Worm (Caenorhabditis elegans) whole organism, mixed stage, embryonic: ENCODE data around the gene Y43F8C.6.
A peak's percentile ranks its signal among the peaks of the same experiment; 100 is the strongest.

ENCODE experiments used
- M03D4.4 ChIP-seq: sonication (generic microtip); optimal IDR thresholded peaks from 2 replicates; lab custom pipeline; 2017; ENCODE audit warnings: mild to moderate bottlenecking, missing genetic modification characterization, missing compliant biosample characterization
- bed-3 ChIP-seq: fragments of 200-800 bp; sonication (Bioruptor generic); optimal IDR thresholded peaks from 3 replicates; lab custom pipeline; 2018; ENCODE audit warnings: mild to moderate bottlenecking, missing genetic modification characterization, moderate library complexity, missing compliant biosample characterization
- blmp-1 ChIP-seq: fragments of 150-350 bp; optimal IDR thresholded peaks from 2 replicates; lab custom pipeline; 2014; ENCODE audit warnings: missing biosample characterization, missing genetic modification characterization
- ceh-39 ChIP-seq: fragments of 150-350 bp; optimal IDR thresholded peaks from 2 replicates; lab custom pipeline; 2014; ENCODE audit warnings: missing biosample characterization, missing genetic modification characterization
- ceh-43 ChIP-seq: fragments of 200-800 bp; sonication (Bioruptor generic); optimal IDR thresholded peaks from 2 replicates; lab custom pipeline; 2018; ENCODE audit warnings: mild to moderate bottlenecking, missing genetic modification characterization, moderate library complexity, missing compliant biosample characterization
- ceh-83 ChIP-seq: fragments of 200-800 bp; sonication (Bioruptor generic); optimal IDR thresholded peaks from 2 replicates; lab custom pipeline; 2018; ENCODE audit warnings: mild to moderate bottlenecking, missing genetic modification characterization, missing compliant biosample characterization
- ces-1 ChIP-seq: fragments of 150-350 bp; optimal IDR thresholded peaks from 2 replicates; lab custom pipeline; 2014; ENCODE audit warnings: missing biosample characterization, missing genetic modification reagents, missing genetic modification characterization
- cnd-1 ChIP-seq: fragments of 200-800 bp; sonication (Bioruptor generic); optimal IDR thresholded peaks from 2 replicates; lab custom pipeline; 2018; ENCODE audit warnings: mild to moderate bottlenecking, missing genetic modification characterization, missing compliant biosample characterization
- drap-1 ChIP-seq: fragments of 200-800 bp; sonication (Bioruptor generic); optimal IDR thresholded peaks from 3 replicates; lab custom pipeline; 2018; ENCODE audit warnings: mild to moderate bottlenecking, missing genetic modification characterization, missing compliant biosample characterization
- elt-1 ChIP-seq: sonication (generic microtip); optimal IDR thresholded peaks from 2 replicates; lab custom pipeline; 2017; ENCODE audit warnings: missing genetic modification characterization, mild to moderate bottlenecking, missing compliant biosample characterization, antibody characterized with exemption, moderate library complexity, borderline replicate concordance; ENCODE audit not compliant: insufficient read depth
- elt-3 ChIP-seq: fragments of 150-350 bp; optimal IDR thresholded peaks from 2 replicates; lab custom pipeline; 2014; ENCODE audit warnings: missing biosample characterization, missing genetic modification characterization
- ham-2 ChIP-seq: fragments of 200-800 bp; sonication (Bioruptor generic); optimal IDR thresholded peaks from 2 replicates; lab custom pipeline; 2018; ENCODE audit warnings: mild to moderate bottlenecking, missing genetic modification characterization, missing compliant biosample characterization
- lin-13 ChIP-seq: fragments of 150-350 bp; optimal IDR thresholded peaks from 2 replicates; lab custom pipeline; 2014; ENCODE audit warnings: missing biosample characterization, missing genetic modification characterization
- lin-32 ChIP-seq: fragments of 200-800 bp; sonication (Bioruptor generic); optimal IDR thresholded peaks from 2 replicates; lab custom pipeline; 2018; ENCODE audit warnings: mild to moderate bottlenecking, missing genetic modification characterization, missing compliant biosample characterization
- lsy-2 ChIP-seq: fragments of 150-350 bp; optimal IDR thresholded peaks from 2 replicates; lab custom pipeline; 2014; ENCODE audit warnings: missing biosample characterization, missing genetic modification characterization
- mab-5 ChIP-seq: fragments of 150-350 bp; optimal IDR thresholded peaks from 2 replicates; lab custom pipeline; 2014; ENCODE audit warnings: missing biosample characterization, missing genetic modification characterization
- mep-1 ChIP-seq: fragments of 150-350 bp; optimal IDR thresholded peaks from 2 replicates; lab custom pipeline; 2017; ENCODE audit warnings: missing biosample characterization, missing genetic modification reagents, missing genetic modification characterization, inconsistent platforms
- mls-2 ChIP-seq: sonication (generic microtip); optimal IDR thresholded peaks from 2 replicates; lab custom pipeline; 2016; ENCODE audit warnings: mild to moderate bottlenecking, missing genetic modification characterization, moderate library complexity, missing compliant biosample characterization
- nhr-12 ChIP-seq: fragments of 150-350 bp; optimal IDR thresholded peaks from 2 replicates; lab custom pipeline; 2014; ENCODE audit warnings: missing biosample characterization, missing genetic modification characterization
- nhr-2 ChIP-seq: fragments of 150-350 bp; optimal IDR thresholded peaks from 2 replicates; lab custom pipeline; 2014; ENCODE audit warnings: missing biosample characterization, missing genetic modification characterization
- nhr-237 ChIP-seq: fragments of 150-350 bp; optimal IDR thresholded peaks from 2 replicates; lab custom pipeline; 2014; ENCODE audit warnings: missing biosample characterization, missing genetic modification characterization
- nhr-28 ChIP-seq: fragments of 150-350 bp; optimal IDR thresholded peaks from 2 replicates; lab custom pipeline; 2014; ENCODE audit warnings: missing biosample characterization, missing genetic modification characterization
- nhr-76 ChIP-seq: sonication (generic microtip); optimal IDR thresholded peaks from 2 replicates; lab custom pipeline; 2017; ENCODE audit warnings: missing biosample characterization, missing genetic modification characterization
- pha-4 ChIP-seq: fragments of 150-350 bp; optimal IDR thresholded peaks from 2 replicates; lab custom pipeline; 2018; ENCODE audit warnings: missing biosample characterization, missing genetic modification reagents, missing genetic modification characterization
- sem-2 ChIP-seq: fragments of 200-800 bp; sonication (Bioruptor generic); optimal IDR thresholded peaks from 2 replicates; lab custom pipeline; 2018; ENCODE audit warnings: mild to moderate bottlenecking, missing genetic modification characterization, missing compliant biosample characterization
- snpc-4 ChIP-seq: fragments of 150-350 bp; optimal IDR thresholded peaks from 2 replicates; lab custom pipeline; 2014; ENCODE audit warnings: missing biosample characterization, missing genetic modification characterization
- sptf-1 ChIP-seq: sonication (generic microtip); optimal IDR thresholded peaks from 2 replicates; lab custom pipeline; 2017; ENCODE audit warnings: mild to moderate bottlenecking, missing genetic modification characterization, moderate library complexity, missing compliant biosample characterization
- tbx-8 ChIP-seq: fragments of 200-800 bp; sonication (Bioruptor generic); optimal IDR thresholded peaks from 2 replicates; lab custom pipeline; 2018; ENCODE audit warnings: mild to moderate bottlenecking, missing genetic modification characterization, moderate library complexity, missing compliant biosample characterization
- unc-120 ChIP-seq: sonication (generic microtip); optimal IDR thresholded peaks from 2 replicates; lab custom pipeline; 2017; ENCODE audit warnings: missing genetic modification characterization, missing compliant biosample characterization; ENCODE audit not compliant: poor library complexity, severe bottlenecking
- unc-39 ChIP-seq: fragments of 150-350 bp; optimal IDR thresholded peaks from 2 replicates; lab custom pipeline; 2014; ENCODE audit warnings: missing biosample characterization, missing genetic modification characterization
- unc-62 ChIP-seq: fragments of 150-350 bp; optimal IDR thresholded peaks from 2 replicates; lab custom pipeline; 2014; ENCODE audit warnings: missing biosample characterization, missing genetic modification reagents, missing genetic modification characterization
- zip-8 ChIP-seq: fragments of 150-350 bp; optimal IDR thresholded peaks from 2 replicates; lab custom pipeline; 2014; ENCODE audit warnings: missing biosample characterization, missing genetic modification characterization
- ztf-11 ChIP-seq: fragments of 150-350 bp; optimal IDR thresholded peaks from 2 replicates; lab custom pipeline; 2014; ENCODE audit warnings: missing biosample characterization, missing genetic modification characterization

Y43F8C.6 gene

ce11 chrV:19624749-19625148, 16.0 kb downstream of the Y43F8C.6 start, which contains the start of gene dyf-19:
TSS of gene dyf-19 (plus strand) at chrV:19625049.
- TF ChIP-seq nhr-237 (tag; lab: Kevin White, UChicago): no peak
- TF ChIP-seq ztf-11 (tag; lab: Kevin White, UChicago): no peak
- no peak for TF ChIP-seq bed-3 (GFP tag; lab: Kevin White, UChicago)
- TF ChIP-seq pha-4 (tag; lab: Kevin White, UChicago): no peak

- TF ChIP-seq ham-2 (peak; percentile 36), snpc-4 (no peak), mep-1 (tag; lab: Kevin White, UChicago) (no peak), elt-1 (tag; lab: Kevin White, UChicago) (peak; percentile 64)
Observed at ce11 chrV:19623523-19624312, 17.0 kb downstream of the Y43F8C.6 start.

ce11 chrV:19622440-19622914, 18.2 kb downstream of the Y43F8C.6 start, which contains the start of gene Y43F8C.3:
TSS of gene Y43F8C.3 (minus strand) at chrV:19622626.
- TF ChIP-seq nhr-2 (tag; lab: Kevin White, UChicago) (no peak), cnd-1 (peak; percentile 11), nhr-12 (tag; lab: Kevin White, UChicago) (no peak), tbx-8 (no peak), bed-3 (GFP tag; lab: Kevin White, UChicago) (no peak), nhr-76 (tag; lab: Kevin White, UChicago) (no peak), lsy-2 (tag; lab: Kevin White, UChicago) (peak; percentile 41), unc-120 (tag; lab: Kevin White, UChicago) (peak; percentile 72), elt-3 (tag; lab: Kevin White, UChicago) (no peak), ztf-11 (tag; lab: Kevin White, UChicago) (no peak), unc-62 (GFP tag; lab: Kevin White, UChicago) (peak; percentile 9), unc-39 (tag; lab: Kevin White, UChicago) (peak; percentile 12), nhr-28 (tag; lab: Kevin White, UChicago) (no peak), zip-8 (tag; lab: Kevin White, UChicago) (no peak), ham-2 (peak; percentile 75), pha-4 (tag; lab: Kevin White, UChicago) (peak; percentile 6), drap-1 (GFP tag; lab: Kevin White, UChicago) (peak; percentile 96), sem-2 (no peak), ceh-43 (GFP tag; lab: Kevin White, UChicago) (no peak), lin-13 (tag; lab: Kevin White, UChicago) (peak; percentile 32), lin-32 (GFP tag; lab: Kevin White, UChicago) (peak; percentile 40), blmp-1 (tag; lab: Kevin White, UChicago) (no peak), ceh-39 (no peak), M03D4.4 (no peak), nhr-237 (tag; lab: Kevin White, UChicago) (peak; percentile 66), sptf-1 (tag; lab: Kevin White, UChicago) (peak; percentile 64), mls-2 (peak; percentile 68), mep-1 (tag; lab: Kevin White, UChicago) (peak; percentile 26), ces-1 (GFP tag; lab: Kevin White, UChicago) (peak; percentile 35), ceh-83 (GFP tag; lab: Kevin White, UChicago) (no peak), mab-5 (tag; lab: Kevin White, UChicago) (no peak), snpc-4 (no peak)

ce11 chrV:19620098-19620497, 20.6 kb downstream of the Y43F8C.6 start:
- no peak for TF ChIP-seq unc-120 (tag; lab: Kevin White, UChicago)
- TF ChIP-seq nhr-2 (tag; lab: Kevin White, UChicago): no peak
- TF ChIP-seq drap-1 (GFP tag; lab: Kevin White, UChicago): peak; percentile 2
